Worm (Caenorhabditis elegans) whole organism, L4 larva: ENCODE measurements around the gene gst-44.

Source experiments
- F26F4.8 ChIP-seq: fragments of 200-800 bp; sonication (Bioruptor generic); conservative IDR thresholded peaks from 2 replicates; pipeline ENCODE4 v1.3.6; 2022; ENCODE audit warnings: missing genetic modification characterization, missing compliant biosample characterization
- Y5F2A.4 ChIP-seq: fragments of 200-800 bp; sonication (Bioruptor generic); optimal IDR thresholded peaks from 2 replicates; lab custom pipeline; 2018; ENCODE audit warnings: mild to moderate bottlenecking, missing genetic modification characterization, missing compliant biosample characterization
- ZK546.5 ChIP-seq, 2 experiments: sonication (generic microtip); optimal IDR thresholded peaks; 2 replicates each; lab custom pipeline; 2017; ENCODE audit warnings: missing biosample characterization in 2 of 2, missing genetic modification characterization in 2 of 2
- ama-1 ChIP-seq: fragments of 150-350 bp; optimal IDR thresholded peaks from 2 replicates; lab custom pipeline; 2014; ENCODE audit warnings: inconsistent platforms, mixed read lengths
- dmd-8 ChIP-seq: fragments of 200-800 bp; sonication (Bioruptor generic); IDR thresholded peaks from 2 replicates; pipeline ENCODE4 v1.3.6; 2022; ENCODE audit warnings: missing genetic modification characterization, missing compliant biosample characterization
- fkh-10 ChIP-seq: fragments of 150-350 bp; optimal IDR thresholded peaks from 2 replicates; lab custom pipeline; 2014; ENCODE audit warnings: missing biosample characterization, missing genetic modification reagents, missing genetic modification characterization
- hif-1 ChIP-seq, 2 experiments: sonication (generic microtip); optimal IDR thresholded peaks; 2 replicates each; lab custom pipeline; 2016 to 2017; ENCODE audit warnings: missing compliant biosample characterization in 2 of 2, missing genetic modification characterization in 2 of 2, missing genetic modification reagents in 2 of 2, missing genotype in 2 of 2, mild to moderate bottlenecking in 1 of 2
- lin-39 ChIP-seq: fragments of 150-350 bp; optimal IDR thresholded peaks from 2 replicates; lab custom pipeline; 2014; ENCODE audit warnings: missing biosample characterization, missing genetic modification reagents, missing genetic modification characterization
- lir-3 ChIP-seq: sonication (generic microtip); optimal IDR thresholded peaks from 2 replicates; lab custom pipeline; 2016; ENCODE audit warnings: mild to moderate bottlenecking, missing genetic modification characterization, missing compliant biosample characterization
- mep-1 ChIP-seq: fragments of 150-350 bp; sonication (generic microtip); optimal IDR thresholded peaks from 3 replicates; lab custom pipeline; 2014; ENCODE audit warnings: missing biosample characterization, missing genetic modification characterization
- nhr-237 ChIP-seq: sonication (generic microtip); optimal IDR thresholded peaks from 2 replicates; lab custom pipeline; 2017; ENCODE audit warnings: missing biosample characterization, missing genetic modification characterization
- nhr-28 ChIP-seq: fragments of 150-350 bp; optimal IDR thresholded peaks from 2 replicates; lab custom pipeline; 2014; ENCODE audit warnings: missing biosample characterization, missing genetic modification characterization
- pha-4 ChIP-seq, 2 experiments: fragments of 150-350 bp in 1 of 2; fragments of 200-800 bp in 1 of 2; sonication (Bioruptor generic) in 1 of 2; IDR thresholded peaks in 1 of 2; optimal IDR thresholded peaks in 1 of 2; 2 replicates each; pipeline versions ENCODE4 v1.3.6 to Lab custom; 2014 to 2022; ENCODE audit warnings: missing genetic modification characterization in 2 of 2, missing genetic modification reagents in 2 of 2, missing biosample characterization in 1 of 2, missing compliant biosample characterization in 1 of 2
- unc-62 ChIP-seq, 3 experiments: fragments of 150-350 bp in 1 of 3; sonication (generic microtip); optimal IDR thresholded peaks in 2 of 3; peaks in 1 of 3; 1 replicate in 1 of 3; 2 replicates in 2 of 3; lab custom pipeline; 2014 to 2017; ENCODE audit warnings: missing biosample characterization in 3 of 3, missing genetic modification characterization in 3 of 3, missing genetic modification reagents in 3 of 3, missing genotype in 1 of 3

DNA sequence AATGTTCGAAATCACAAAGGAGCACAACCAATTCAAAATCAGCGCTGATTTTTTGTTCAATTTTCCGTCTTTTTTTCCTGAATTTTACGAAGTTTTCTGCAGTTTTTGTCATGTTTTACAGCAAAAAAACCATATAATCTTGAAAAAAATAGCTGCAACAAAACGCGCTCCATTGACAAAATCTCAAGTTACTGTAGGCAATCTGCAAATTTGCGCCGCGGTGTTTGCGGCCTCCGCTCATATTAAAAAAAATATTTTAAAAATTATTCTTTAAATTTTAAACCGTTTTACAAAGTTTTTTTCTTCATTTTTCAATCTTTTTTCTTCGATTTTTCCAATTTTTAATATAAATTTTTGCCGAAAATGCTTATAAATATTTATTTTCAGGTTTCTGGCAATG lies 14.7 kb downstream of the gst-44 start:
- TF ChIP-seq pha-4 (GFP tag; IDR thresholded peaks at IDR 0.05; lab: Robert Waterston, UW) = no peak
- no peak for TF ChIP-seq pha-4 (tag; optimal IDR thresholded peaks at IDR 0.05; lab: Kevin White, UChicago)
- no peak for TF ChIP-seq ZK546.5 (tag; optimal IDR thresholded peaks at IDR 0.05; lab: Kevin White, UChicago)
- no peak for TF ChIP-seq dmd-8 (GFP tag; lab: Robert Waterston, UW)
- no peak for TF ChIP-seq nhr-28 (tag; lab: Kevin White, UChicago)
- TF ChIP-seq mep-1 (tag; lab: Kevin White, UChicago) = no peak
- TF ChIP-seq Y5F2A.4 (GFP tag; lab: Kevin White, UChicago) = no peak
- no peak for TF ChIP-seq nhr-237 (tag; lab: Kevin White, UChicago)
- TF ChIP-seq lir-3 (tag; lab: Kevin White, UChicago) = no peak
- TF ChIP-seq unc-62 (GFP tag; optimal IDR thresholded peaks at IDR 0.05 in 1 of 2; lab: Kevin White, UChicago) = no peak
- TF ChIP-seq unc-62 (tag; optimal IDR thresholded peaks at IDR 0.05; lab: Kevin White, UChicago) = no peak
- TF ChIP-seq ama-1 (lab: Kevin White, UChicago) = no peak
- TF ChIP-seq hif-1 (tag; optimal IDR thresholded peaks at IDR 0.05; lab: Kevin White, UChicago) = no peak
- no peak for TF ChIP-seq fkh-10 (GFP tag; lab: Kevin White, UChicago)
- no peak for TF ChIP-seq lin-39 (tag; lab: Kevin White, UChicago)
- TF ChIP-seq F26F4.8 (GFP tag; lab: Robert Waterston, UW) = no peak
